Worm (Caenorhabditis elegans) whole organism, L1 larva: ENCODE data around the gene lipl-3.

Experiments
- C16A3.4 ChIP-seq: fragments of 150-350 bp; optimal IDR thresholded peaks from 2 replicates; lab custom pipeline; 2014; ENCODE audit warnings: missing biosample characterization, missing genetic modification characterization
- Y116A8C.19 ChIP-seq: sonication (generic microtip); optimal IDR thresholded peaks from 2 replicates; lab custom pipeline; 2016; ENCODE audit warnings: missing compliant biosample characterization, missing genetic modification characterization, borderline replicate concordance
- aly-2 ChIP-seq: fragments of 150-350 bp; optimal IDR thresholded peaks from 2 replicates; lab custom pipeline; 2014; ENCODE audit warnings: missing biosample characterization, missing genetic modification characterization
- ama-1 ChIP-seq: fragments of 150-350 bp; optimal IDR thresholded peaks from 2 replicates; lab custom pipeline; 2014
- blmp-1 ChIP-seq: fragments of 150-350 bp; optimal IDR thresholded peaks from 2 replicates; lab custom pipeline; 2014; ENCODE audit warnings: missing biosample characterization, missing genetic modification characterization
- ceh-88 ChIP-seq: fragments of 200-800 bp; sonication (Bioruptor generic); IDR thresholded peaks from 2 replicates; pipeline ENCODE4 v1.3.6; 2022; ENCODE audit warnings: missing genetic modification characterization, missing compliant biosample characterization
- ces-1 ChIP-seq: fragments of 150-350 bp; optimal IDR thresholded peaks from 2 replicates; lab custom pipeline; 2014; ENCODE audit warnings: missing biosample characterization, missing genetic modification reagents, missing genetic modification characterization
- dpl-1 ChIP-seq, 3 experiments: fragments of 150-350 bp in 2 of 3; sonication (generic microtip) in 1 of 3; optimal IDR thresholded peaks; 2 replicates each; lab custom pipeline; 2014 to 2017; ENCODE audit warnings: missing biosample characterization in 3 of 3, missing genetic modification characterization in 3 of 3, missing genetic modification reagents in 3 of 3
- efl-1 ChIP-seq, 4 experiments: fragments of 150-350 bp; optimal IDR thresholded peaks in 3 of 4; peaks in 1 of 4; 1 replicate in 1 of 4; 2 replicates in 3 of 4; lab custom pipeline; 2014; ENCODE audit warnings: missing biosample characterization in 2 of 4, missing genetic modification characterization in 2 of 4, missing genetic modification reagents in 2 of 4
- efl-3 ChIP-seq: fragments of 200-800 bp; sonication (Bioruptor generic); optimal IDR thresholded peaks from 2 replicates; lab custom pipeline; 2018; ENCODE audit warnings: mild to moderate bottlenecking, missing genetic modification characterization, missing compliant biosample characterization
- elt-3 ChIP-seq, 6 experiments: fragments of 150-350 bp in 1 of 6; sonication (generic microtip); optimal IDR thresholded peaks; 2 replicates each; lab custom pipeline; 2017 to 2018; ENCODE audit warnings: missing biosample characterization in 6 of 6, missing genetic modification characterization in 6 of 6, inconsistent platforms in 1 of 6
- ets-5 ChIP-seq: fragments of 200-800 bp; sonication (Bioruptor generic); IDR thresholded peaks from 2 replicates; pipeline ENCODE4 v1.3.6; 2022; ENCODE audit warnings: missing genetic modification characterization, missing compliant biosample characterization
- fkh-8 ChIP-seq: sonication (generic microtip); optimal IDR thresholded peaks from 2 replicates; lab custom pipeline; 2016; ENCODE audit warnings: mild to moderate bottlenecking, missing genetic modification characterization, missing compliant biosample characterization
- lin-13 ChIP-seq: fragments of 150-350 bp; optimal IDR thresholded peaks from 2 replicates; lab custom pipeline; 2014; ENCODE audit warnings: missing biosample characterization, missing genetic modification reagents, missing genetic modification characterization
- lin-15B ChIP-seq: fragments of 150-350 bp; sonication (generic microtip); optimal IDR thresholded peaks from 3 replicates; lab custom pipeline; 2014; ENCODE audit warnings: missing biosample characterization, missing genetic modification characterization
- mab-9 ChIP-seq: fragments of 200-800 bp; sonication (Bioruptor generic); IDR thresholded peaks from 2 replicates; pipeline ENCODE4 v1.3.6; 2022; ENCODE audit warnings: missing genetic modification reagents, missing genetic modification characterization, missing compliant biosample characterization
- mdl-1 ChIP-seq, 2 experiments: fragments of 150-350 bp; optimal IDR thresholded peaks; 2 replicates each; lab custom pipeline; 2014 to 2017; ENCODE audit warnings: missing biosample characterization in 2 of 2, missing genetic modification characterization in 2 of 2, inconsistent platforms in 1 of 2
- mef-2 ChIP-seq: fragments of 150-350 bp; optimal IDR thresholded peaks from 2 replicates; lab custom pipeline; 2014; ENCODE audit warnings: missing biosample characterization, missing genetic modification characterization
- mep-1 ChIP-seq: fragments of 150-350 bp; optimal IDR thresholded peaks from 2 replicates; lab custom pipeline; 2014; ENCODE audit warnings: missing biosample characterization, missing genetic modification characterization
- nhr-19 ChIP-seq: fragments of 200-800 bp; sonication (Bioruptor generic); conservative IDR thresholded peaks from 2 replicates; pipeline ENCODE4 v1.3.6; 2022; ENCODE audit warnings: missing genetic modification characterization, missing compliant biosample characterization
- nhr-47 ChIP-seq: sonication (generic microtip); optimal IDR thresholded peaks from 2 replicates; lab custom pipeline; 2016; ENCODE audit warnings: mild to moderate bottlenecking, missing genetic modification characterization, moderate library complexity, missing compliant biosample characterization
- nhr-77 ChIP-seq: fragments of 150-350 bp; optimal IDR thresholded peaks from 2 replicates; lab custom pipeline; 2014; ENCODE audit warnings: missing biosample characterization, missing genetic modification characterization
- nhr-84 ChIP-seq: sonication (generic microtip); optimal IDR thresholded peaks from 2 replicates; lab custom pipeline; 2017; ENCODE audit warnings: missing biosample characterization, missing genetic modification characterization
- nhr-90 ChIP-seq: sonication (generic microtip); optimal IDR thresholded peaks from 2 replicates; lab custom pipeline; 2016; ENCODE audit warnings: mild to moderate bottlenecking, missing genetic modification characterization, missing compliant biosample characterization; ENCODE audit not compliant: poor library complexity
- skn-1 ChIP-seq: fragments of 150-350 bp; optimal IDR thresholded peaks from 2 replicates; lab custom pipeline; 2014; ENCODE audit warnings: missing biosample characterization, missing genetic modification characterization
- snpc-4 ChIP-seq: fragments of 150-350 bp; optimal IDR thresholded peaks from 2 replicates; lab custom pipeline; 2014; ENCODE audit warnings: missing biosample characterization, missing genetic modification characterization
- snu-23 ChIP-seq: sonication (generic microtip); optimal IDR thresholded peaks from 2 replicates; lab custom pipeline; 2016; ENCODE audit warnings: missing genetic modification characterization, missing compliant biosample characterization
- sox-4 ChIP-seq: sonication (generic microtip); optimal IDR thresholded peaks from 2 replicates; lab custom pipeline; 2016; ENCODE audit warnings: missing genetic modification characterization, missing compliant biosample characterization
- sptf-1 ChIP-seq: fragments of 150-350 bp; optimal IDR thresholded peaks from 2 replicates; lab custom pipeline; 2014; ENCODE audit warnings: missing biosample characterization, missing genetic modification characterization
- sup-37 ChIP-seq: fragments of 200-800 bp; sonication (Bioruptor generic); optimal IDR thresholded peaks from 2 replicates; lab custom pipeline; 2018; ENCODE audit warnings: mild to moderate bottlenecking, missing genetic modification characterization, missing compliant biosample characterization
- swsn-7 ChIP-seq: sonication (generic microtip); optimal IDR thresholded peaks from 2 replicates; lab custom pipeline; 2016; ENCODE audit warnings: missing genetic modification characterization, missing compliant biosample characterization
- tbx-2 ChIP-seq: sonication (generic microtip); optimal IDR thresholded peaks from 2 replicates; lab custom pipeline; 2016; ENCODE audit warnings: missing genetic modification characterization, missing compliant biosample characterization
- unc-30 ChIP-seq: sonication (generic microtip); optimal IDR thresholded peaks from 2 replicates; lab custom pipeline; 2017; ENCODE audit warnings: missing biosample characterization, missing genetic modification characterization
- unc-86 ChIP-seq: sonication (generic microtip); optimal IDR thresholded peaks from 2 replicates; lab custom pipeline; 2016; ENCODE audit warnings: missing genetic modification characterization, missing compliant biosample characterization
- xbp-1 ChIP-seq: sonication (generic microtip); optimal IDR thresholded peaks from 2 replicates; lab custom pipeline; 2016; ENCODE audit warnings: missing genetic modification characterization, missing compliant biosample characterization
- ztf-11 ChIP-seq, 2 experiments: sonication (generic microtip); optimal IDR thresholded peaks; 2 replicates each; lab custom pipeline; 2016 to 2017; ENCODE audit warnings: missing genetic modification characterization in 2 of 2, missing biosample characterization in 1 of 2, missing compliant biosample characterization in 1 of 2
- ztf-4 ChIP-seq: fragments of 150-350 bp; optimal IDR thresholded peaks from 2 replicates; lab custom pipeline; 2014; ENCODE audit warnings: missing biosample characterization, missing genetic modification characterization

lipl-3 gene

ce11 chrV:491432-491831 lies 32.6 kb downstream of the lipl-3 start, which contains the start of gene str-196:
str-196 (plus strand) TSS chrV:491732.
- TF ChIP-seq sox-4 (no peak), fkh-8 (tag; lab: Kevin White, UChicago) (no peak), snpc-4 (tag; lab: Kevin White, UChicago) (no peak), mab-9 (GFP tag; lab: Robert Waterston, UW) (no peak), Y116A8C.19 (tag; lab: Kevin White, UChicago) (no peak), ceh-88 (GFP tag; lab: Robert Waterston, UW) (no peak), aly-2 (tag; lab: Kevin White, UChicago) (no peak), xbp-1 (no peak), ama-1 (lab: Kevin White, UChicago) (no peak), nhr-84 (tag; lab: Kevin White, UChicago) (no peak)

ce11 chrV:489320-489719 lies 34.7 kb downstream of the lipl-3 start, which contains the start of gene nhr-106:
nhr-106 (plus strand) TSS chrV:489620.
- TF ChIP-seq ceh-88 (GFP tag; lab: Robert Waterston, UW) (no peak), lin-15B (tag; lab: Kevin White, UChicago) (no peak), dpl-1 (GFP tag; optimal IDR thresholded peaks at IDR 0.05; lab: Kevin White, UChicago) (no peak), efl-1 (optimal IDR thresholded peaks at IDR 0.05; lab: Kevin White, UChicago) (no peak), efl-1 (GFP tag; optimal IDR thresholded peaks at IDR 0.05 in 1 of 2; lab: Kevin White, UChicago) (no peak)

- TF ChIP-seq C16A3.4 (tag; lab: Kevin White, UChicago): no peak
- TF ChIP-seq mep-1 (tag; lab: Kevin White, UChicago): no peak
- no peak for TF ChIP-seq snu-23 (GFP tag; lab: Kevin White, UChicago)
- TF ChIP-seq elt-3 (tag; optimal IDR thresholded peaks at IDR 0.05; lab: Kevin White, UChicago): no peak
- no peak for TF ChIP-seq blmp-1 (tag; lab: Kevin White, UChicago)
- no peak for TF ChIP-seq nhr-19
- no peak for TF ChIP-seq ces-1
- no peak for TF ChIP-seq nhr-47
- TF ChIP-seq lin-13 (GFP tag; lab: Kevin White, UChicago): no peak
- no peak for TF ChIP-seq sup-37 (GFP tag; lab: Kevin White, UChicago)
- TF ChIP-seq swsn-7 (tag; lab: Kevin White, UChicago): no peak
- no peak for TF ChIP-seq Y116A8C.19 (tag; lab: Kevin White, UChicago)
- no peak for TF ChIP-seq mdl-1 (tag; optimal IDR thresholded peaks at IDR 0.05; lab: Kevin White, UChicago)
- no peak for TF ChIP-seq unc-30
- TF ChIP-seq nhr-77: no peak
- no peak for TF ChIP-seq efl-3
- no peak for TF ChIP-seq mef-2
- TF ChIP-seq, all 84 proteins: peak for 0
These were observed 36.0 kb downstream of the lipl-3 start for ce11 chrV:487980-488379.

- no peak for TF ChIP-seq ets-5 (GFP tag; lab: Robert Waterston, UW)
- TF ChIP-seq sup-37 (GFP tag; lab: Kevin White, UChicago): no peak
- TF ChIP-seq swsn-7 (tag; lab: Kevin White, UChicago): no peak
- TF ChIP-seq ztf-11 (tag; optimal IDR thresholded peaks at IDR 0.05; lab: Kevin White, UChicago): no peak
- no peak for TF ChIP-seq nhr-90 (tag; lab: Kevin White, UChicago)
- TF ChIP-seq tbx-2 (tag; lab: Kevin White, UChicago): no peak
- no peak for TF ChIP-seq sptf-1
- no peak for TF ChIP-seq snpc-4 (tag; lab: Kevin White, UChicago)
- TF ChIP-seq unc-86 (tag; lab: Kevin White, UChicago): no peak
- TF ChIP-seq nhr-84 (tag; lab: Kevin White, UChicago): no peak
- no peak for TF ChIP-seq ztf-4 (tag; lab: Kevin White, UChicago)
- no peak for TF ChIP-seq ces-1
- TF ChIP-seq skn-1: no peak
- no peak for TF ChIP-seq ceh-88 (GFP tag; lab: Robert Waterston, UW)
These were observed 37.3 kb downstream of the lipl-3 start, which contains the start of gene nhr-211 for ce11 chrV:486684-487083. nhr-211 (plus strand) TSS chrV:486984.
